Worm (Caenorhabditis elegans) whole organism, L4 larva: Measurements from ENCODE around the gene srg-44.

Source experiments
- R02D3.7 ChIP-seq: fragments of 150-350 bp; sonication (generic microtip); optimal IDR thresholded peaks from 3 replicates; lab custom pipeline; 2014; ENCODE audit warnings: missing biosample characterization, missing genetic modification characterization
- ces-1 ChIP-seq: fragments of 150-350 bp; sonication (generic microtip); optimal IDR thresholded peaks from 4 replicates; lab custom pipeline; 2014; ENCODE audit warnings: missing biosample characterization, missing genetic modification reagents, missing genetic modification characterization
- fkh-10 ChIP-seq: fragments of 150-350 bp; optimal IDR thresholded peaks from 2 replicates; lab custom pipeline; 2014; ENCODE audit warnings: missing biosample characterization, missing genetic modification reagents, missing genetic modification characterization
- nhr-11 ChIP-seq: fragments of 150-350 bp; optimal IDR thresholded peaks from 2 replicates; lab custom pipeline; 2014; ENCODE audit warnings: missing biosample characterization, missing genetic modification characterization
- pha-4 ChIP-seq, 2 experiments: fragments of 150-350 bp in 1 of 2; fragments of 200-800 bp in 1 of 2; sonication (Bioruptor generic) in 1 of 2; IDR thresholded peaks in 1 of 2; optimal IDR thresholded peaks in 1 of 2; 2 replicates each; pipeline versions ENCODE4 v1.3.6 to Lab custom; 2014 to 2022; ENCODE audit warnings: missing genetic modification characterization in 2 of 2, missing genetic modification reagents in 2 of 2, missing biosample characterization in 1 of 2, missing compliant biosample characterization in 1 of 2
- snpc-1.2 ChIP-seq: fragments of 200-800 bp; sonication (Bioruptor generic); IDR thresholded peaks from 2 replicates; pipeline ENCODE4 v1.3.6; 2022; ENCODE audit warnings: missing genetic modification reagents, missing genetic modification characterization, missing compliant biosample characterization
- snpc-4 ChIP-seq: fragments of 150-350 bp; optimal IDR thresholded peaks from 2 replicates; lab custom pipeline; 2014; ENCODE audit warnings: missing biosample characterization, missing genetic modification characterization
- zfp-2 ChIP-seq: sonication (generic microtip); optimal IDR thresholded peaks from 2 replicates; lab custom pipeline; 2016; ENCODE audit warnings: mild to moderate bottlenecking, missing genetic modification characterization, missing compliant biosample characterization

DNA sequence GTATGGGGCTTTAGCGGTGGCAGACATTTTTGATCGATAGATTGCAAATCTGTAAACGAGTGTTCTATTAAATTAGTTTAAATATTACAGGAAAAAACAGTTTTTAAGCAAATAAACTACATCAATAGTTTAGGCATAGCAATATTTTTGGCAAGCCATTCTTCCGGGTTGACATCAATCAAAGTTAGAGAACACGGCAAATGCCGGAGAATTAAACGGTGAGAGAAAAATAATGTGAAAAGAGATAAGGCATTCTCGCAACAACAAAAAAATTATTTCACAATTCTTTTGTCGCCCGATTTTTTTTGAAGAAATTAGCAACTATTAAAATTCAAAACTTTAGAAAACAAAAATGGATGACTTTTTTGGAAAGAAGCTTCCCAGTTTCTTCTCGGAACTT is 16.3 kb downstream of the srg-44 start, which contains the start of the genes fbxa-188 and fbxa-189:
- TF ChIP-seq pha-4 (GFP tag; IDR thresholded peaks at IDR 0.05; lab: Robert Waterston, UW) (no peak), pha-4 (tag; optimal IDR thresholded peaks at IDR 0.05; lab: Kevin White, UChicago) (no peak), snpc-4 (tag; lab: Kevin White, UChicago) (no peak), R02D3.7 (tag; lab: Kevin White, UChicago) (no peak), nhr-11 (tag; lab: Kevin White, UChicago) (no peak), ces-1 (GFP tag; lab: Kevin White, UChicago) (no peak), zfp-2 (tag; lab: Kevin White, UChicago) (no peak), fkh-10 (GFP tag; lab: Kevin White, UChicago) (no peak), snpc-1.2 (no peak)
